Fruit fly (Drosophila melanogaster) whole organism, adult: ENCODE measurements around the gene CG3999.

Experiments
- CG1620 ChIP-seq: fragments of 200-800 bp; sonication (Bioruptor generic); optimal IDR thresholded peaks from 2 replicates; lab custom pipeline; 2016; ENCODE audit warnings: missing biosample characterization, missing genetic modification characterization
- CG5204 ChIP-seq: fragments of 200-800 bp; sonication (Bioruptor generic); optimal IDR thresholded peaks from 2 replicates; lab custom pipeline; 2016; ENCODE audit warnings: missing biosample characterization, missing genetic modification characterization
- CG7045 ChIP-seq: fragments of 200-800 bp; sonication (Bioruptor generic); optimal IDR thresholded peaks from 2 replicates; lab custom pipeline; 2017; ENCODE audit warnings: missing biosample characterization, mild to moderate bottlenecking, missing genetic modification characterization
- toe ChIP-seq: fragments of 200-800 bp; sonication (Bioruptor generic); optimal IDR thresholded peaks from 2 replicates; lab custom pipeline; 2016; ENCODE audit warnings: missing biosample characterization, missing genetic modification characterization

dm6 chr3R:10225390-10225789, 25.9 kb upstream of the CG3999 start, which contains the start of gene CG42795:
- TF ChIP-seq toe (GFP tag; lab: Kevin White, UChicago) (no peak), CG5204 (no peak), CG7045 (GFP tag; lab: Kevin White, UChicago) (no peak), CG1620 (GFP tag; lab: Kevin White, UChicago) (no peak)
